Fruit fly (Drosophila melanogaster): Measurements from ENCODE around the gene CecC.

Gene CecC

DNA sequence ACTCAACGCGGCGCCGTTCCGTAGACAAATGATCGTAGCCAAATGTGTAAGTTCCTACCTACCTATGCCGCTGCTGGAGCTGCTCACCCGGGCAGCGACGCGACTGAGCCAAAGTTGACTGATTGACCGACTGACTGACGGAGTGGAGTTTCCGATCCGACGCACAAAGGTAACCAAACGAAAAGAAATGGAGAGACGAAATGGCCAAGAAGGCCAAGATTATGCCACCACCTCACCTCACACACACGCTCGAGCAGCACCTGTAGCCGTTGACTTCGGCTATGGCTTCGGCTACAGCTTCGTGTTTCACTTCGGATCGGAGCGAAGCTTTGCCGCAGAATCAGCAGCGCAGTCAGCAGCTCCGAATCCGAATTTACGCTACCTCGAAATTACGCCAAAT lies 25.2 kb upstream of the CecC start, which contains the start of gene CG9747 (continued):
- TF ChIP-seq CG7357 (GFP tag; IDR thresholded peaks at IDR 0.05): no peak
- TF ChIP-seq CG10543 (GFP tag; optimal IDR thresholded peaks at IDR 0.05): peak; percentile 66
- no peak for TF ChIP-seq sens-2 (GFP tag; IDR thresholded peaks at IDR 0.05)
- TF ChIP-seq Sox100B (GFP tag; optimal IDR thresholded peaks at IDR 0.05): no peak
- no peak for TF ChIP-seq hbn (GFP tag; IDR thresholded peaks at IDR 0.05; ENCODE audit: partially characterized antibody)
- TF ChIP-seq Optix (GFP tag; IDR thresholded peaks at IDR 0.05): no peak
- TF ChIP-seq abd-A (tag; optimal IDR thresholded peaks at IDR 0.05): peak; percentile 58
- TF ChIP-seq exex (tag; optimal IDR thresholded peaks at IDR 0.05): no peak
- 0 out of 3 replicates have a peak, but pooled peaks have one; percentile 18 for TF ChIP-seq sr (GFP tag; IDR thresholded peaks at IDR 0.05)
- peak; percentile 98 for TF ChIP-seq CG8281 (tag; optimal IDR thresholded peaks at IDR 0.05)
- no peak for TF ChIP-seq tgo (GFP tag; IDR thresholded peaks at IDR 0.05)
- 0 out of 2 replicates have a peak, but pooled peaks have one; percentile 9 for TF ChIP-seq crol (GFP tag; IDR thresholded peaks at IDR 0.05)

DNA sequence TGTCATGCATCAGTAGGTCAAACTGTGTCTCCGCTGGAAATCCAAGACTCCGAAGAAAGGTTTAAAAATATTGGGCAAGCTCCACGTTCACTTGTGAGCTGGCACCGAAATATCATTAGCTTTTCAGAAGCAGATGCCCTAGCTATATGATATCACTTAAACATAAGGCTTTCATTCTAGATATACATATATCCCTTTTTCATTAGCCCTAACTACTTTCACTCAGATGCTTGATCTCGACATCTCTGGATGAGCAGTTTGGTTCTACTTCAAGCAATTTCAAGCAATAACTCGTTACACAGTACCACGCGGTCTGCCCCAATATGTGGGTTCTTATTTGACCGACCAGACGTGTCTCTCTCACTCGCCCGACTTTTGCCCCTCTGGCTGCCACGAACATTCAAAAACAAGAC lies 24.8 kb upstream of the CecC start:
- TF ChIP-seq CG4404 (GFP tag; IDR thresholded peaks at IDR 0.05) (no peak), gem (tag; optimal IDR thresholded peaks at IDR 0.05) (peak; percentile 61), CG31441 (GFP tag; IDR thresholded peaks at IDR 0.05) (peak; percentile 45; the same call in 1 of the 2 replicates), sug (tag; optimal IDR thresholded peaks at IDR 0.05) (no peak), ssp (GFP tag; IDR thresholded peaks at IDR 0.05) (0 out of 2 replicates have a peak, but pooled peaks have one; percentile 30), vfl (GFP tag; optimal IDR thresholded peaks at IDR 0.05) (no peak), CG4424 (GFP tag; optimal IDR thresholded peaks at IDR 0.05) (peak; percentile 37), tin (GFP tag; optimal IDR thresholded peaks at IDR 0.05) (no peak), Dad (GFP tag; optimal IDR thresholded peaks at IDR 0.05) (no peak), CG4360 (GFP tag; IDR thresholded peaks at IDR 0.05) (no peak), lola (GFP tag; optimal IDR thresholded peaks at IDR 0.05) (peak in 1 of 3 experiments; percentile 33), CG6272 (GFP tag; IDR thresholded peaks at IDR 0.05) (no peak), nom (GFP tag; optimal IDR thresholded peaks at IDR 0.05) (no peak), NfI (GFP tag; optimal IDR thresholded peaks at IDR 0.05) (peak; percentile 24), HHEX (GFP tag; optimal IDR thresholded peaks at IDR 0.05) (no peak), CG12942 (GFP tag; optimal IDR thresholded peaks at IDR 0.05) (no peak), CG2120 (GFP tag; optimal IDR thresholded peaks at IDR 0.05) (peak; percentile 48), Doc2 (GFP tag; IDR thresholded peaks at IDR 0.05) (no peak), CG4730 (GFP tag; IDR thresholded peaks at IDR 0.05) (no peak), CG4328 (GFP tag; optimal IDR thresholded peaks at IDR 0.05) (no peak), CG10274 (GFP tag; optimal IDR thresholded peaks at IDR 0.05) (no peak), CG43689 (GFP tag; IDR thresholded peaks at IDR 0.05) (no peak), HLH4C (GFP tag; IDR thresholded peaks at IDR 0.05; ENCODE audit: partially characterized antibody) (no peak), Mrtf (GFP tag; IDR thresholded peaks at IDR 0.05) (no peak), CG18476 (GFP tag; optimal IDR thresholded peaks at IDR 0.05) (no peak), CG7357 (GFP tag; IDR thresholded peaks at IDR 0.05) (no peak), CG10543 (GFP tag; optimal IDR thresholded peaks at IDR 0.05) (no peak), CG6175 (GFP tag; IDR thresholded peaks at IDR 0.05) (no peak), E2f1 (GFP tag; IDR thresholded peaks at IDR 0.05) (peak; percentile 16; the same call in 1 of the 2 replicates), gce (GFP tag; IDR thresholded peaks at IDR 0.05) (no peak), dpn (GFP tag; optimal IDR thresholded peaks at IDR 0.05) (peak in 1 of 2 experiments; percentile 55), al (GFP tag; IDR thresholded peaks at IDR 0.05) (0 out of 2 replicates have a peak, but pooled peaks have one; percentile 38), NC2β (GFP tag; optimal IDR thresholded peaks at IDR 0.05) (no peak), CG14050 (GFP tag; IDR thresholded peaks at IDR 0.05) (no peak), MTF-1 (GFP tag; optimal IDR thresholded peaks at IDR 0.05; ENCODE audit: borderline replicate concordance) (no peak), NK7.1 (GFP tag; optimal IDR thresholded peaks at IDR 0.05) (peak; percentile 40), CG31224 (GFP tag; IDR thresholded peaks at IDR 0.05) (0 out of 2 replicates have a peak, but pooled peaks have one; percentile 36), CG14014 (GFP tag; IDR thresholded peaks at IDR 0.05) (no peak), CG15601 (tag; optimal IDR thresholded peaks at IDR 0.05) (peak; percentile 26), CG8359 (GFP tag; optimal IDR thresholded peaks at IDR 0.05; ENCODE audit: borderline replicate concordance) (no peak)

Data from whole organism, embryonic.